Fruit fly (Drosophila melanogaster): Measurements from ENCODE around the gene CG32533.

dm6 chrX:19496808-19497259 lies 17.6 kb upstream of the CG32533 start:
- TF ChIP-seq Ets96B (tag; optimal IDR thresholded peaks at IDR 0.05) (no peak), fkh (GFP tag; optimal IDR thresholded peaks at IDR 0.05) (no peak), OdsH (GFP tag; optimal IDR thresholded peaks at IDR 0.05) (no peak), svp (GFP tag) (peak; percentile 61)

Measured in whole organism, prepupa.